Worm (Caenorhabditis elegans): ENCODE measurements around the gene kcc-3.

- TF ChIP-seq ztf-4 (tag; optimal IDR thresholded peaks at IDR 0.05) (no peak), daf-12 (tag; optimal IDR thresholded peaks at IDR 0.05) (no peak), ZK546.5 (tag; optimal IDR thresholded peaks at IDR 0.05) (no peak), nhr-77 (tag; optimal IDR thresholded peaks at IDR 0.05) (no peak), ama-1 (optimal IDR thresholded peaks at IDR 0.05) (no peak), sea-2 (GFP tag; optimal IDR thresholded peaks at IDR 0.05) (no peak), mdl-1 (tag; optimal IDR thresholded peaks at IDR 0.05) (no peak)
Measured at ce11 chrII:7379021-7379420, 55.1 kb downstream of the kcc-3 start, which contains the start of gene C07D10.6.

All from whole organism, L3 larva.